Worm (Caenorhabditis elegans): ENCODE data around the gene Y43F8C.11.
A peak's percentile ranks its signal among the peaks of the same experiment; 100 is the strongest.

The Y43F8C.11 gene

DNA sequence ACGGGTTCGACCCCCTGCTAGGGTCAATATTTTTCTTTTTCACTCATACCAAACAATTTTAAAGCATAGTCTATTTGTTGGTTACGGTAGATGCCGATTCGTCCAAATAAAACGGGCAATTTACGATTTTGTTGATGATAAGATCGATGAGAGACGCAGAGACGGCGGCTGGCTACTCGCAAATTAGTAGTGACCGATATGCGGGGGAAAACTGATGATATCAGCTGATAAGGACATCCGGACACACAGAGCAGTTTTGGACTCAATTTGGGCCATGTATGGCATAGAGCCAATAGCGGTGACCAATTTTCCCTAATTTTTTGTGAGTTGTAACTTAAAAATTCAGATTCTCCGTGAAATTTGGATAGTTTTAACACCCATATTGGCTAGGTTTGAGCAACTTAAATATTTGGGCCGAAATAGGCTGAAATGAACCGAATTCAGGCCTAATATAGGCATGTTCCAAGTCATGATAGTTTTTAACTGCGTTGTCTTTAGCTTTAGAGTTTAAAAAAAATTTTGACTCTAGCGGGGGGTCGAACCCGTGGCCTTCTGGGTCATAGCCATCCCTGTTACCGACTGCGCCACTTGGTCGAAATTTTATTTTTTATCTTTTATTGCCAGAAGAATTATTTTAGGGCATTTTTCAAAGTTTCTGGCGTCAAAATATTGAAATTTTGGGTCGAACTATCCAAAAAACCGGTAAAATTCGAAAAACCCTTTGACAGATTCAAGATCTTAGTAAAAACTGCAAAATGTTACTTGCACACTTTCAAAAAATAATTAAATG, 46.3 kb upstream of the Y43F8C.11 start:
- TF ChIP-seq nhr-21 (tag; optimal IDR thresholded peaks at IDR 0.05) (no peak), lsy-2 (tag; optimal IDR thresholded peaks at IDR 0.05) (peak in 1 of 2 experiments; percentile 9), nhr-129 (tag; optimal IDR thresholded peaks at IDR 0.05) (peak; percentile 13)

DNA sequence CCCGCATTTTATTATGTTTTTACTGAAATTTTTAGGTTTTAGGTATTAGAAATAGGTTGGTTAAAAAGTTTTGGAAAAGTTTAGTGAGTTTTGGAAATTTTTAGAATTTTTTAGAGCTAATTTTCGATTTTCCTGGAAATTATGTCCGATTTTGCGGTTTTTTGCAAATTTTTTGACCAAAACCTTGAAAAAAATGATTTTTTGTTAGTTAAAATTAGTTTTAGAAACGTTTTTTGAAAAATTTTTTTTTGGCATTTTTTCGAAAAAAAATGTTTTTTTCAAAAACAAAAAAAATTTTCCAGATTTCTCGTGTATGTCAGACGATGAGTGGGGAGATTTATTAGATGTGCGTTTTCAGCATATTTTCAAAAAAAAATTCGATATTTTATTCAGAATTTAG, 45.3 kb upstream of the Y43F8C.11 start, which contains the start of gene dyf-19:
TSS of gene dyf-19 (plus strand) at position 301 of the 400 bp plus-strand sequence.
- TF ChIP-seq nhr-21 (tag; optimal IDR thresholded peaks at IDR 0.05) (no peak), lsy-2 (tag; optimal IDR thresholded peaks at IDR 0.05) (no peak), ztf-11 (tag; optimal IDR thresholded peaks at IDR 0.05) (no peak), nhr-12 (tag; optimal IDR thresholded peaks at IDR 0.05) (no peak), ceh-16 (tag; optimal IDR thresholded peaks at IDR 0.05) (no peak), ztf-1 (GFP tag; conservative IDR thresholded peaks at IDR 0.05) (no peak), lin-13 (GFP tag; optimal IDR thresholded peaks at IDR 0.05) (no peak)

DNA sequence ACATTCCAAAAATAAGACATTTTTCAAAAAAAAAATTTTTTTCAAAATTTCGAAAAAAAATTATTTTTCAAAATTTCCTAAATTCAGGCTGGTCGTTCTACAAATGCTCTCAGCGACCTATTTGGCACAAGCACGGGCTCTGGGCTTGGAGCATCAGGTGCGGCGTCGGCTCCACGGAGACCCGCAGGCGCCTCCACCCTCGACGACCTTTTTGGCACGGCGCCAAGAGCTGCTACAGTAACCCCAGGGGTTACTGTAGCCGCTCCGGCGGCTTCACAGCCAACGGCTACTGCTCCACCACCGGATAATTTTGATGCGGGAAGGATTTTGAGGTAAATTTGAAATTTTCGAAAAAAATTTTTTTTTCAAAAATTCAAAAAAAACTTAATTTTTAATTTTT, 44.3 kb upstream of the Y43F8C.11 start:
- no peak for TF ChIP-seq skn-1 (tag; optimal IDR thresholded peaks at IDR 0.05)
- TF ChIP-seq ceh-82 (tag; optimal IDR thresholded peaks at IDR 0.05) = no peak
- no peak for TF ChIP-seq sem-4 (tag; optimal IDR thresholded peaks at IDR 0.05)
- no peak for TF ChIP-seq unc-55 (GFP tag; optimal IDR thresholded peaks at IDR 0.05)
- no peak for TF ChIP-seq peb-1 (tag; optimal IDR thresholded peaks at IDR 0.05)
- no peak for TF ChIP-seq ZK546.5 (tag; optimal IDR thresholded peaks at IDR 0.05)
- no peak for TF ChIP-seq mab-5 (tag; optimal IDR thresholded peaks at IDR 0.05)

DNA sequence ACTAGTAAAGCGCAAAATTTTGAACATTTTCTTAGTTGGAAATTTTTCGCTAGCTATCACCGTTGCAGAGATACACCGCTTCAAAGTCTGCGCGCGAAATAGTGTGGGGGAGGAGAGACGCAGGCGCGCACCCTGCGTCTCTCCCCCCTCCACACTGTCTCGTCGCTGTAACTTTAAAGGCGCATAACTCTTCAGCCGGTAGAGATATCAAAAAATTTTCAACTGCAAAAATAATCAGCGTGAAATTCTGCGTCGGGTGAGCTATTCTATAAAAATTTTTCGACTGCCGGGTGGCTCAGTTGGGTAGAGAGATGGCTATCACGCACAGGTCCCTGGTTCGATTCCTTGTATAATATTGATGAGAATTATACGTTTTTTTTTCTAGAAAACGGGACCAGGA, 40.5 kb upstream of the Y43F8C.11 start:
- no peak for TF ChIP-seq nhr-77 (tag; optimal IDR thresholded peaks at IDR 0.05)
- TF ChIP-seq skn-1 (tag; optimal IDR thresholded peaks at IDR 0.05) = no peak
- no peak for TF ChIP-seq unc-39 (tag; optimal IDR thresholded peaks at IDR 0.05)
- no peak for TF ChIP-seq zag-1 (tag; optimal IDR thresholded peaks at IDR 0.05)
- no peak for TF ChIP-seq nhr-12 (tag; optimal IDR thresholded peaks at IDR 0.05)
- no peak for TF ChIP-seq blmp-1 (tag; optimal IDR thresholded peaks at IDR 0.05; ENCODE audit: insufficient read depth)
- TF ChIP-seq ceh-82 (tag; optimal IDR thresholded peaks at IDR 0.05) = no peak

DNA sequence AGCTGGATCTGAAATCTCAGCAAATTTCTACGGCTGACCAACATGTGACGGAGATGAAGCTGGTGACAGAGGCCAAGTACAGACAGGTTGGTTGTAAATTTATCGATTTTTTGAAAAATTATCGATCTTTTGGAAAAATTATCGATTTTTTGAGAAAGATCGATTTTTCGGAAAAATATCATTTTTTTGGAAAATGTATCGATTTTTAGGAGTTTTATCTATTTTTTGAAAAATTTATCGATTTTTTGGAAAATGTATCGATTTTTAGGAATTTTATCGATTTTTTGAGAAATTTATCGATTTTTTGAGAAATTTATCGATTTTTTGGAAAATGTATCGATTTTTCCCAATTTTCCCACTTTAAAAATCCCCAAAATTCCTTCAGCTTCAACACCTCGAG, 40.1 kb upstream of the Y43F8C.11 start:
- no peak for TF ChIP-seq R02D3.7 (tag; optimal IDR thresholded peaks at IDR 0.05)

DNA sequence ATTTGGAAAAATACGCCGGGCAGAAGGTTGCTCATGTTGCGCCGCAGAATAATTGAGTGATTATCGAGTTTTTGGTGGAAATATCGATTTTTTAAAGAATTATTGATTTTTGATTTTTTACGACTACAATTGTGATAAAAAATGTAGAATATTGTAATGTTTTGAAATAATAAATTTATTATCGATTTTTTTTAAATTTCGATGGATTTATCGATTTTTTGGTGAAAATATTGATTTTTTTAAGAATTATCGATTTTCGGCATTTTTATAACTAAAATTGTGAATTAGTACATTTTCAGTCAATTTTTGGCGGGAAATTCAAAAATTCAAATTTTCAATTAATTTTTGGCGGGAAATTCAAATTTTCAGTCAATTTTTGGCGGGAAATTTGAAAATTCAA, 39.5 kb upstream of the Y43F8C.11 start:
- TF ChIP-seq lin-39 (tag; optimal IDR thresholded peaks at IDR 0.05) (no peak), sem-4 (tag; optimal IDR thresholded peaks at IDR 0.05) (no peak), aly-2 (tag; optimal IDR thresholded peaks at IDR 0.05) (no peak), nhr-23 (tag; optimal IDR thresholded peaks at IDR 0.05) (no peak), dmd-4 (tag; optimal IDR thresholded peaks at IDR 0.05) (no peak), nhr-237 (tag; optimal IDR thresholded peaks at IDR 0.05) (no peak), ztf-11 (tag; optimal IDR thresholded peaks at IDR 0.05) (no peak)

DNA sequence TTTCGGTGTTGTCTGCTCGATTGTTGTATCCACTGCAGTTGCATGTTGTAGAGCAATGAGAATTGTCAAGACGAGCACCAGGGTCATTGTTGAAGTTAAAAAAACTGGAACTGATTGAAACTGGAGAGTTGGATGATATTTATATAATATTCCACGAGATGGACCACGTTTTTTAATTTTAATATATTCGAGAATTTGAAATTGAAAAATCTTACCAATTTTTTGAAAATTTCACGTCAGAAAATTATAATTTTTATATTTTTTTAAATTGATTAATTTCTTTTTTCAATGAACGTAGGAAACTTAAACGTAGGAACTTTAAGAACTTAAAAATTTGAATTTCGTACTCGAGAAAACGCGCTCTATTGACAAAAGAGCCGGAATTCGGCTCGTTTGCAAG, 37.5 kb upstream of the Y43F8C.11 start, which contains the start of gene Y43F8C.5:
TSS of gene Y43F8C.5 (minus strand) at position 101 of the 400 bp plus-strand sequence.
- TF ChIP-seq ZK546.5 (tag; optimal IDR thresholded peaks at IDR 0.05) = no peak
- no peak for TF ChIP-seq ama-1 (optimal IDR thresholded peaks at IDR 0.05)
- TF ChIP-seq mdl-1 (tag; optimal IDR thresholded peaks at IDR 0.05) = no peak

DNA sequence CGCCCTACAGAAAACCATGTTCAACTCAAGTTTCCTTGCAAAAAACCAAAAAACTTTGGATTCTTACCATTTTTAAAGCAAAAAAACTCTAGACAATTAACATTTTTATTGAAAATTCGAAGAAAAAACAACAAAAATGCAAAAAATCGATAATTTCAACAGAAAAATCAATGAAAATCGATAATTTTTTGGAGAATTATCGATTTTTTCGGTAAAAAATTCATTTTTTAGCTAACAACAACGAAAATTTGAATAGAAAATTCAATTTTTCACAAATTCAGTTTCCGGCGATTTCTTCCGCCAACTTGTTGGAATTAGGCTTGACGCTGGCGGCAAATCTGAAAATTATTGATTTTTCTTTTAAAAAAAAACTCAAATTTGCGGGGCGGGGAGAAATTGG, 37.1 kb upstream of the Y43F8C.11 start:
- no peak for TF ChIP-seq ztf-1 (GFP tag; conservative IDR thresholded peaks at IDR 0.05)
- TF ChIP-seq nhr-25 (tag; optimal IDR thresholded peaks at IDR 0.05) = no peak
- no peak for TF ChIP-seq egl-27 (tag; optimal IDR thresholded peaks at IDR 0.05)
- TF ChIP-seq fos-1 (tag; optimal IDR thresholded peaks at IDR 0.05) = no peak
- no peak for TF ChIP-seq C34F6.9 (tag; optimal IDR thresholded peaks at IDR 0.05)

Measured in whole organism, L2 larva.